Fruit fly (Drosophila melanogaster): ENCODE measurements around the gene CG44038.
A peak's percentile ranks its signal among the peaks of the same experiment; 100 is the strongest.

The CG44038 gene

dm6 chr3R:12219497-12219896 is 41.3 kb upstream of the CG44038 start, which contains the start of gene Cog1 (continued):
- TF ChIP-seq vfl (GFP tag; optimal IDR thresholded peaks at IDR 0.05) (no peak), CG12942 (GFP tag; optimal IDR thresholded peaks at IDR 0.05) (no peak), eyg (GFP tag; optimal IDR thresholded peaks at IDR 0.05) (no peak), Aef1 (GFP tag; IDR thresholded peaks at IDR 0.05) (no peak), MESR4 (GFP tag; optimal IDR thresholded peaks at IDR 0.05) (peak; percentile 67), CG2889 (GFP tag; IDR thresholded peaks at IDR 0.05) (no peak), CG10979 (tag; optimal IDR thresholded peaks at IDR 0.05) (no peak), CG1647 (GFP tag; optimal IDR thresholded peaks at IDR 0.05) (no peak), CG6254 (GFP tag; optimal IDR thresholded peaks at IDR 0.05) (no peak), pan (optimal IDR thresholded peaks at IDR 0.05) (no peak), pan (GFP tag; optimal IDR thresholded peaks at IDR 0.05 in 1 of 2, IDR thresholded peaks at IDR 0.05 in 1 of 2) (no peak), CG1529 (GFP tag; optimal IDR thresholded peaks at IDR 0.05) (no peak), CG34376 (GFP tag; optimal IDR thresholded peaks at IDR 0.05) (no peak), HHEX (GFP tag; optimal IDR thresholded peaks at IDR 0.05) (no peak), Bgb (GFP tag; IDR thresholded peaks at IDR 0.05; ENCODE audit: partially characterized antibody) (peak; percentile 70), Dad (GFP tag; optimal IDR thresholded peaks at IDR 0.05) (no peak), CG13287 (GFP tag; IDR thresholded peaks at IDR 0.05; ENCODE audit: partially characterized antibody) (peak; percentile 89), chif (GFP tag; optimal IDR thresholded peaks at IDR 0.05) (no peak), vnd (GFP tag; IDR thresholded peaks at IDR 0.05; ENCODE audit: partially characterized antibody) (peak; percentile 53), exex (tag; optimal IDR thresholded peaks at IDR 0.05) (no peak), caup (GFP tag; optimal IDR thresholded peaks at IDR 0.05; ENCODE audit: severe bottlenecking) (no peak), gcm (GFP tag; optimal IDR thresholded peaks at IDR 0.05) (no peak), stwl (tag; optimal IDR thresholded peaks at IDR 0.05) (peak; percentile 63), cas (GFP tag; IDR thresholded peaks at IDR 0.05) (no peak), CG17568 (GFP tag; optimal IDR thresholded peaks at IDR 0.05) (no peak), ato (GFP tag; IDR thresholded peaks at IDR 0.05; ENCODE audit: partially characterized antibody) (peak; percentile 55; the same call in 1 of the 2 replicates), Trl (optimal IDR thresholded peaks at IDR 0.05) (no peak), Trl (GFP tag; optimal IDR thresholded peaks at IDR 0.05) (no peak), CG16813 (GFP tag; IDR thresholded peaks at IDR 0.05; ENCODE audit: partially characterized antibody) (peak; percentile 64; the same call in 2 of the 3 replicates), kay (GFP tag; optimal IDR thresholded peaks at IDR 0.05) (no peak), abd-A (tag; optimal IDR thresholded peaks at IDR 0.05) (no peak), sima (GFP tag; optimal IDR thresholded peaks at IDR 0.05) (no peak), CG10654 (GFP tag; optimal IDR thresholded peaks at IDR 0.05) (no peak), CG2678 (tag; optimal IDR thresholded peaks at IDR 0.05) (no peak), CG10366 (GFP tag; IDR thresholded peaks at IDR 0.05) (no peak), CG15073 (GFP tag; optimal IDR thresholded peaks at IDR 0.05) (no peak), Bteb2 (GFP tag; optimal IDR thresholded peaks at IDR 0.05) (no peak), tap (tag; optimal IDR thresholded peaks at IDR 0.05) (no peak), CG17385 (GFP tag; optimal IDR thresholded peaks at IDR 0.05) (no peak), Oli (tag; optimal IDR thresholded peaks at IDR 0.05) (no peak), CG11504 (tag; optimal IDR thresholded peaks at IDR 0.05) (no peak), CG4730 (GFP tag; IDR thresholded peaks at IDR 0.05) (no peak), scrt (GFP tag; optimal IDR thresholded peaks at IDR 0.05) (no peak), Opbp (GFP tag; IDR thresholded peaks at IDR 0.05; ENCODE audit: partially characterized antibody) (peak; percentile 73; the same call in 2 of the 3 replicates), CG10431 (GFP tag; optimal IDR thresholded peaks at IDR 0.05) (no peak), MTF-1 (GFP tag; optimal IDR thresholded peaks at IDR 0.05; ENCODE audit: borderline replicate concordance) (no peak), Sry-δ (GFP tag; optimal IDR thresholded peaks at IDR 0.05) (peak; percentile 45), kah (GFP tag; optimal IDR thresholded peaks at IDR 0.05) (no peak), ATbp (GFP tag; optimal IDR thresholded peaks at IDR 0.05) (no peak), fd3F (GFP tag; optimal IDR thresholded peaks at IDR 0.05) (no peak)

All from whole organism, embryonic.